Worm (Caenorhabditis elegans): ENCODE results near the gene Y97E10AR.2.

The Y97E10AR.2 gene

DNA sequence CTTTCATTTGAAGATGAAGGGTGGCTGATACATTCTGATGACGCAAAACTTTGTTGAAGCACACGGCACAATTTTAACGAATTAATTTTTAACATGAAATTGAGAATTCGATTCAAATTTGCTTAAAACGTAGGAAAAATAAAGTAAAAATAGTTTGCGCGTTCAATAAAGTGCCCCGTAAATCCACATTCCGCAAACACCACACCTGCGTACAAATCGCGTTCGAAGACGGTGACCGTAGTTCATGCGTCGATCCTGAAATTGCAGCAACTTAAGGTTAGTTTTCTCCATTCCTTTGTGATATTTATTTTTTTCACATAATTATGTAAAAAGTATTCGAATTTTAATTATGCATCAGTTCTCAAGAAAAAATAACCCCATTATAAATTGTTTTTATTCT, 28.8 kb downstream of the Y97E10AR.2 start, which contains the start of gene F43H9.3:
Gene F43H9.3, minus strand, starts transcription at position 189 of the 400 bp plus-strand sequence.
- peak in 1 of 2 experiments; percentile 88 for TF ChIP-seq lsy-2 (tag; optimal IDR thresholded peaks at IDR 0.05)
- TF ChIP-seq lin-11 (tag; optimal IDR thresholded peaks at IDR 0.05): no peak
- TF ChIP-seq mbf-1 (tag; optimal IDR thresholded peaks at IDR 0.05): no peak
- TF ChIP-seq fos-1 (tag; optimal IDR thresholded peaks at IDR 0.05): peak; percentile 0
- no peak for TF ChIP-seq gmeb-1 (tag; optimal IDR thresholded peaks at IDR 0.05)
- TF ChIP-seq sma-9 (GFP tag; optimal IDR thresholded peaks at IDR 0.05): no peak
- no peak for TF ChIP-seq sma-9 (tag; optimal IDR thresholded peaks at IDR 0.05)
- no peak for TF ChIP-seq nhr-21 (tag; optimal IDR thresholded peaks at IDR 0.05)
- no peak for TF ChIP-seq ceh-82 (tag; optimal IDR thresholded peaks at IDR 0.05)
- no peak for TF ChIP-seq mdl-1 (tag; optimal IDR thresholded peaks at IDR 0.05)
- no peak for TF ChIP-seq crh-2 (tag; optimal IDR thresholded peaks at IDR 0.05)
- no peak for TF ChIP-seq unc-55 (GFP tag; optimal IDR thresholded peaks at IDR 0.05)
- TF ChIP-seq R02D3.7 (tag; optimal IDR thresholded peaks at IDR 0.05): peak; percentile 62

DNA sequence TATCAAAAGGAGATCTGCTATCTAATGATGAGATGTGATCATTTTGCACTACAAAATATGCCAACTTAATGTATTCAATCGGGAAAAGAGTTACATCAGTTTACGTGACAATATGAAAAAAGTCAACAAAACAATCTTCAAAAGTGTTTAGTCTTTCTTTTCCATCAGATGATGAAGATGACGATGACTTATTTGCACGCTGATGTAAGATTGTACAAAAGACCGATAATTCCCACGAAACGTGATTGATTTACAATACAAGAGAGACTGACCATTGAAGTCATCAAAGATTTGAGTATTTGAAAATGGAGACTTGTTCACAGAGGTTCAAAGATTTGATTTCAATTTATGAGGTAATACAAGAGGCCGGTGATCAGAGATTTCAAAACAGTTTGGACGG, 29.3 kb downstream of the Y97E10AR.2 start:
- TF ChIP-seq ztf-1 (GFP tag; conservative IDR thresholded peaks at IDR 0.05) (no peak), mdl-1 (tag; optimal IDR thresholded peaks at IDR 0.05) (peak in 1 of 2 experiments; percentile 8), nhr-21 (tag; optimal IDR thresholded peaks at IDR 0.05) (peak; percentile 42), R02D3.7 (tag; optimal IDR thresholded peaks at IDR 0.05) (no peak), nhr-129 (tag; optimal IDR thresholded peaks at IDR 0.05) (peak; percentile 95), snpc-4 (tag; optimal IDR thresholded peaks at IDR 0.05) (no peak), nhr-77 (tag; optimal IDR thresholded peaks at IDR 0.05) (no peak), sma-9 (GFP tag; optimal IDR thresholded peaks at IDR 0.05) (peak; percentile 77), sma-9 (tag; optimal IDR thresholded peaks at IDR 0.05) (no peak), nhr-25 (tag; optimal IDR thresholded peaks at IDR 0.05) (peak; percentile 87), nhr-23 (tag; optimal IDR thresholded peaks at IDR 0.05) (no peak), nhr-6 (tag; optimal IDR thresholded peaks at IDR 0.05) (peak; percentile 13), blmp-1 (tag; optimal IDR thresholded peaks at IDR 0.05; ENCODE audit: insufficient read depth) (peak; percentile 20)

ce11 chrV:8026343-8026742, 30.4 kb downstream of the Y97E10AR.2 start, which contains the start of gene F43H9.4:
TSS of gene F43H9.4 (plus strand) at chrV:8026708.
- TF ChIP-seq sma-9 (GFP tag; optimal IDR thresholded peaks at IDR 0.05) (peak; percentile 92), sma-9 (tag; optimal IDR thresholded peaks at IDR 0.05) (no peak), mdl-1 (tag; optimal IDR thresholded peaks at IDR 0.05) (peak; percentile 77 to 79), sma-3 (GFP tag; optimal IDR thresholded peaks at IDR 0.05) (peak; percentile 66), nhr-129 (tag; optimal IDR thresholded peaks at IDR 0.05) (peak; percentile 42), crh-2 (tag; optimal IDR thresholded peaks at IDR 0.05) (peak; percentile 48), R02D3.7 (tag; optimal IDR thresholded peaks at IDR 0.05) (no peak), nhr-12 (tag; optimal IDR thresholded peaks at IDR 0.05) (no peak), nhr-25 (tag; optimal IDR thresholded peaks at IDR 0.05) (peak; percentile 82), nhr-21 (tag; optimal IDR thresholded peaks at IDR 0.05) (peak; percentile 42), blmp-1 (tag; optimal IDR thresholded peaks at IDR 0.05; ENCODE audit: insufficient read depth) (peak; percentile 2), fos-1 (tag; optimal IDR thresholded peaks at IDR 0.05) (peak; percentile 11)

- TF ChIP-seq blmp-1 (tag; optimal IDR thresholded peaks at IDR 0.05; ENCODE audit: insufficient read depth): peak; percentile 42
- no peak for TF ChIP-seq ztf-4 (tag; optimal IDR thresholded peaks at IDR 0.05)
- TF ChIP-seq sma-9 (GFP tag; optimal IDR thresholded peaks at IDR 0.05): peak; percentile 70
- TF ChIP-seq sma-9 (tag; optimal IDR thresholded peaks at IDR 0.05): no peak
- peak; percentile 56 for TF ChIP-seq nhr-25 (tag; optimal IDR thresholded peaks at IDR 0.05)
- peak; percentile 18 for TF ChIP-seq sma-3 (GFP tag; optimal IDR thresholded peaks at IDR 0.05)
- no peak for TF ChIP-seq ZK546.5 (tag; optimal IDR thresholded peaks at IDR 0.05)
Observed at ce11 chrV:8027429-8028142, 31.6 kb downstream of the Y97E10AR.2 start.

DNA sequence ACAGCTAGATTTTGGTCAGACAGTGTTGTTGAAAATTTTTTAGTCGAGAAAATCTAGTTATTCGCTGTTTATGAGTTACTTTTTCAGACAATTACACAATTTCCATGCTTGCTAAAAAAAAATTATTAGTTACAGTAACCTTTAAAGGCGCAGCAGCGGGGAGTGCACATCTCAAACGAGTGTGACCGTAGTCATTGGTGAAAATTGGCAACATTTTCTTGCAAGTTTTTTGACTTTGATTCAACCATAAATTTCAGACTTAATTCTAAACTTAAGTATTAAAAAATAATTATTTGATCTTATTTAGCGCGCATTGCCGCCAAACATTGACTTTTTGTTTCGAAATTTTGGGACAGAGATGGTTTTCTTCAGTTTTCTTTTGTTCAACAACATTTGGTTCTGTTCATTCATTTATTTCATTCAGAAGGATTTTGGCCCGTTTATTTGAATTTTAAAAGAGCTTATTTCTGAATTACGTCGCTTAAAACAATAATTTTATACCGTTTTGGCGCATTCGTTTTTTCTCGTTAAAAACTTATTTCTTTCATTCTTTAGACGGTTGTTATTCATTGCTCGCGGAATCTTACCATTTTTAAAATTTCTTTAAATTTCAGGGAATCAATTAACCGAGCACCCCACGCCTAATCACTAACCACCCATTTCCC, 33.0 kb downstream of the Y97E10AR.2 start, which contains the start of gene oma-2:
Gene oma-2, plus strand, starts transcription at position 615 of the 665 bp plus-strand sequence.
- TF ChIP-seq skn-1 (tag; optimal IDR thresholded peaks at IDR 0.05): no peak
- no peak for TF ChIP-seq peb-1 (tag; optimal IDR thresholded peaks at IDR 0.05)
- no peak for TF ChIP-seq elt-1 (tag; optimal IDR thresholded peaks at IDR 0.05)
- no peak for TF ChIP-seq nhr-11 (tag; optimal IDR thresholded peaks at IDR 0.05)
